Worm (Caenorhabditis elegans) whole organism, L1 larva: ENCODE measurements around the gene C04E12.4.

Source experiments
- egl-27 ChIP-seq, 2 experiments: fragments of 150-350 bp in 1 of 2; sonication (generic microtip); optimal IDR thresholded peaks; 3 replicates each; lab custom pipeline; 2017 to 2018; ENCODE audit warnings: missing biosample characterization in 2 of 2, missing genetic modification characterization in 2 of 2, missing genetic modification reagents in 2 of 2
- irx-1 ChIP-seq: sonication (generic microtip); optimal IDR thresholded peaks from 2 replicates; lab custom pipeline; 2016; ENCODE audit warnings: missing genetic modification characterization, missing compliant biosample characterization
- lin-39 ChIP-seq: fragments of 150-350 bp; optimal IDR thresholded peaks from 2 replicates; lab custom pipeline; 2014; ENCODE audit warnings: missing biosample characterization, missing genetic modification reagents, missing genetic modification characterization
- nhr-11 ChIP-seq: fragments of 150-350 bp; optimal IDR thresholded peaks from 2 replicates; lab custom pipeline; 2014; ENCODE audit warnings: missing biosample characterization, missing genetic modification characterization
- nhr-28 ChIP-seq: fragments of 150-350 bp; optimal IDR thresholded peaks from 2 replicates; lab custom pipeline; 2014; ENCODE audit warnings: missing biosample characterization, missing genetic modification characterization
- sox-4 ChIP-seq: sonication (generic microtip); optimal IDR thresholded peaks from 2 replicates; lab custom pipeline; 2016; ENCODE audit warnings: missing genetic modification characterization, missing compliant biosample characterization
- xbp-1 ChIP-seq: sonication (generic microtip); optimal IDR thresholded peaks from 2 replicates; lab custom pipeline; 2016; ENCODE audit warnings: missing genetic modification characterization, missing compliant biosample characterization
- ztf-11 ChIP-seq, 2 experiments: sonication (generic microtip); optimal IDR thresholded peaks; 2 replicates each; lab custom pipeline; 2016 to 2017; ENCODE audit warnings: missing genetic modification characterization in 2 of 2, missing biosample characterization in 1 of 2, missing compliant biosample characterization in 1 of 2

DNA sequence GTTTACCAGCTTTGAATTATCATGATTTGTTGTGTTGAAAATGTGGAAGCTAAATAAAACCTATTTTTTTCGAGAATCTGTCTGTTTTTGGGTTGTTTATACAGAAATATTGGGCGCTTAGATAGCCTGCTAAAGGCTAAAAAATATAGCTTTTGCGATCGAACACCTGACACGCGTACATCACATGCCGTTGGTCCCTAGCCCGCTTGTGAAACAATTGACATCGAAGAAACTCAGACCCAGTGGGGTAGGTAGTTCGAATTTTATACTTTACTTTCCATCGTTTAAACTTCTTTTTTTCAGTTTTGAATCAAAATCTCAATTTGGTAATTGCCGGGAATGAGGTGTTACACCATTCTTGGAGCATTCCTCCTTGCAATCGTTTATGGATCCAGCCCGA is 23.6 kb upstream of the C04E12.4 start, which contains the start of gene C17B7.4:
- no peak for TF ChIP-seq ztf-11 (tag; optimal IDR thresholded peaks at IDR 0.05; lab: Kevin White, UChicago)
- no peak for TF ChIP-seq nhr-11 (tag; lab: Kevin White, UChicago)
- no peak for TF ChIP-seq egl-27 (tag; optimal IDR thresholded peaks at IDR 0.05; lab: Kevin White, UChicago)
- no peak for TF ChIP-seq lin-39 (tag; lab: Kevin White, UChicago)
- no peak for TF ChIP-seq nhr-28 (tag; lab: Kevin White, UChicago)
- TF ChIP-seq sox-4 (tag; lab: Kevin White, UChicago), result no peak
- no peak for TF ChIP-seq xbp-1
- TF ChIP-seq irx-1 (tag; lab: Kevin White, UChicago), result no peak
